Worm (Caenorhabditis elegans): ENCODE data around the gene T24C2.3.

DNA sequence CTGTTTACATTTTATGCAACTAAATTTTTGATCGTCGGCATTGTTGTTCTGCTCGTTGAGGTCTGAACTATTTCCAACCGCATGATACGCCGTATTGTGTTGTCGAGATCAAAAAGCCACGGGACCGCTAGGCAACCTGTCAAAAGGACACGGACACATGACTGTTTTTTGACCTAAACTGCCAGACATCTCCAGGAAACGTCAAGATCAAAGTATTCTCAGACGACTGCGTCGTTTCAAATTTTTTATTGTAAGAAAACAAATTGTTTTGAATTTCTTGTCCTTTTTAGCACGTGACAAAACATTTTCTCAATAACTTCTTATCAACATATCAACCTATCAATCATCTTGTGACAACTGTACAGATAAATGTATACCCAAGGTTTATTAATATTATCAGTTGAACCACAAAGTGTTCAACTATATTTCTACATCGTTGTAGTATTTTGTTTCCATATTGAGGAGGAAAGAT is 41.2 kb upstream of the T24C2.3 start:
- TF ChIP-seq nhr-28 (tag; optimal IDR thresholded peaks at IDR 0.05) (no peak), nhr-12 (tag; optimal IDR thresholded peaks at IDR 0.05) (no peak), nhr-237 (tag; optimal IDR thresholded peaks at IDR 0.05) (no peak)

All from whole organism, mixed stage, embryonic.